Worm (Caenorhabditis elegans) whole organism, L3 larva: Measurements from ENCODE around the gene C36B7.6.

ENCODE experiments used
- egl-5 ChIP-seq: fragments of 150-350 bp; optimal IDR thresholded peaks from 2 replicates; lab custom pipeline; 2017; ENCODE audit warnings: missing biosample characterization, missing genetic modification reagents, missing genetic modification characterization, inconsistent platforms
- elt-2 ChIP-seq: sonication (generic microtip); optimal IDR thresholded peaks from 2 replicates; lab custom pipeline; 2016; ENCODE audit warnings: missing genetic modification reagents, mild to moderate bottlenecking, missing genetic modification characterization, missing compliant biosample characterization
- fos-1 ChIP-seq: fragments of 150-350 bp; optimal IDR thresholded peaks from 2 replicates; lab custom pipeline; 2014; ENCODE audit warnings: missing biosample characterization, missing genetic modification characterization
- mdl-1 ChIP-seq: fragments of 150-350 bp; optimal IDR thresholded peaks from 2 replicates; lab custom pipeline; 2014; ENCODE audit warnings: missing biosample characterization, missing genetic modification characterization
- mml-1 ChIP-seq: fragments of 150-350 bp; sonication (generic microtip); optimal IDR thresholded peaks from 3 replicates; lab custom pipeline; 2014; ENCODE audit warnings: missing biosample characterization, missing genetic modification characterization
- nhr-12 ChIP-seq: fragments of 150-350 bp; optimal IDR thresholded peaks from 2 replicates; lab custom pipeline; 2014; ENCODE audit warnings: missing biosample characterization, missing genetic modification characterization
- skn-1 ChIP-seq: fragments of 150-350 bp; optimal IDR thresholded peaks from 2 replicates; lab custom pipeline; 2014; ENCODE audit warnings: missing biosample characterization, missing genetic modification characterization

DNA sequence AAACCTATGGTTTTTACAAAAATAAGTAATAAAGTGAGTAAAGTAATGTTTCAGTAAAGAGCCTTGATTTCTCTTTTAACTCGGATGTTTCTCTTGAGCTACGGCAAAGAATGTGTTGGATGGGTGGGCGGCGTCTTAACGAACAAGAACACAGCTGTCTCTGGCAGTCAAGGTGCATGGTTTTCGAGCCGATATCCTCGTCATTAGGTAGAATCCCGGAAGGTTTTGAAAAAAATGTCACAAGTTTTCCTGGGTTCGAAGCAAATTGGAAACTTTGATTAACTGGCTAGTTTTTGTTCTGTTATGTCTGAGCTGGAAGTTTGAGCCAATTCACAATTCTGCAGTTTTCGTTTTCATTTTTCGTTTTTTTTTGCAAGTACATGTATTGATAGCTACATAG lies 24.9 kb downstream of the C36B7.6 start, which contains the start of gene B0403.6:
- TF ChIP-seq elt-2 (tag; lab: Kevin White, UChicago) (no peak), fos-1 (tag; lab: Kevin White, UChicago) (no peak), nhr-12 (tag; lab: Kevin White, UChicago) (no peak), mdl-1 (no peak), mml-1 (no peak), egl-5 (no peak), skn-1 (tag; lab: Kevin White, UChicago) (no peak)
